Worm (Caenorhabditis elegans): ENCODE data around the gene twk-16.

ce11 chrX:3051315-3051993, 29.5 kb upstream of the twk-16 start:
- TF ChIP-seq him-1 (tag; optimal IDR thresholded peaks at IDR 0.05) (no peak), W03F9.2 (tag; optimal IDR thresholded peaks at IDR 0.05) (no peak), dao-5 (tag; optimal IDR thresholded peaks at IDR 0.05) (no peak)

Measured in whole organism, L4/young adult.